Worm (Caenorhabditis elegans): ENCODE measurements around the gene K02E10.5.

Gene K02E10.5

DNA sequence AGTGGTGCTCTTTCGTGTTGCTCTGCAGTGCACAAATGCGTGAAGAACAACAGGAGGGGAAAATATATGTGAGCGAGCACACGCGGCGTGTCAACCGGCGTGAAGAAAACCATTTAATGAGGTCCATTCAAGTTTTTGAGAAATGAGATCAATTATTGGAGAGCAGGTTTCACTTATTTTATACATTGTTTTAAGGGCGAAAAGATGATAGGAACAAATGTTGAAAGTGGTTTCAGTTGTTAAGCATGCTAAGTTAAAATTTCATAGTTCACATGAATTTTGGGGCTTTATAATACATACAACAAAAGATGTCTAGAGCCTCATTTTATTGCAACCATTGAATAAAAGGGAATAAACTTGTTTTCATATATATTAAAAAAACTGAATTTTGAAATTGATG is at the start of gene K02E10.5:
Gene K02E10.5, minus strand, starts transcription at position 101 of the 400 bp plus-strand sequence.
- TF ChIP-seq unc-3 (GFP tag; conservative IDR thresholded peaks at IDR 0.05) (no peak), unc-3 (tag; optimal IDR thresholded peaks at IDR 0.05) (no peak), rnt-1 (tag; optimal IDR thresholded peaks at IDR 0.05) (no peak), nhr-232 (tag; optimal IDR thresholded peaks at IDR 0.05) (no peak)

DNA sequence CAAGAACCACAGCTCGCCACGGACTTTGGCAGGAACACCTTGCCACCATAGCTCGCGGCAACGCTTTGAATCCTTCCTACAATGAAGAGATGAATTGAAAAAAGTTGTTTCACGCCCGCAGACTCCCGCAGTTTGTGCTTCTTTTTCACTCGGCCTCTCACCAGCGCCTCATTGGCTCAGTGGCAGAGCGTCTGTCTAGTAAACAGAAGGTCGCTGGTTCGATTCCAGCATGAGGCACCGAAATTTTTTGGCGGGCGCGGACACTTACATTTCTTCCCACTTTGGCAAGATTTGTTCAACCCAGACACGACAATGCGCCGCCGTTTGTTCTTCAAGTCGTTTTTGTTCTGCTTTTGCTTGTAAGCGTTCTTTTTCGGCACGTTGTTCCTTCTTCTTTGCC is 49.2 kb upstream of the K02E10.5 start:
- TF ChIP-seq ceh-6 (GFP tag; optimal IDR thresholded peaks at IDR 0.05) (peak; percentile 10), fax-1 (tag; optimal IDR thresholded peaks at IDR 0.05) (no peak), pax-1 (tag; optimal IDR thresholded peaks at IDR 0.05) (no peak), ceh-14 (tag; optimal IDR thresholded peaks at IDR 0.05) (peak; percentile 12), ceh-31 (tag; optimal IDR thresholded peaks at IDR 0.05) (peak; percentile 7), elt-2 (tag; optimal IDR thresholded peaks at IDR 0.05) (no peak), ceh-45 (GFP tag; IDR thresholded peaks at IDR 0.05) (peak; percentile 29; the same call in 1 of the 2 replicates), syd-9 (tag; optimal IDR thresholded peaks at IDR 0.05) (peak; percentile 11), odd-2 (tag; optimal IDR thresholded peaks at IDR 0.05) (no peak), ceh-18 (tag; optimal IDR thresholded peaks at IDR 0.05) (peak; percentile 18)

DNA sequence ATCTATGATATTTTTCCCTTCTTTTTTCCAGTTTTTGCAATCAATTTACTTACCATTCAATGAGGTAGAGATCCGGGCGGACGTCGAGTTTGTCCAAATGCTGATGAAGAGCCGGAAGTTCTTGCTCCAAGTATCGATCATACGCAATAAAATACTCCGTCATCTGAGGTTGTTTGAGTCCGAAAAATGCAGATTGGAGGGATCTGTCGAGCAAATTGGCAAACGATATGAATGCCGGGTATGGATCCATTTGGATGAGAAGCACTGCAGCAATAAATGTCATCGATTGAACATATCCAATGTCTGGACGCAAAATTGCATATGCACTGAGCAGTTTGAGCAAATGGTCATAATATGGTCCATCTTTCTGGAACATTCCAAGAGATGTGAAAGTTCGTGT is 48.5 kb upstream of the K02E10.5 start:
- no peak for TF ChIP-seq ceh-14 (tag; optimal IDR thresholded peaks at IDR 0.05)
- no peak for TF ChIP-seq fax-1 (tag; optimal IDR thresholded peaks at IDR 0.05)
- TF ChIP-seq ceh-34 (tag; optimal IDR thresholded peaks at IDR 0.05): no peak
- no peak for TF ChIP-seq pros-1 (tag; optimal IDR thresholded peaks at IDR 0.05)
- no peak for TF ChIP-seq Y22D7AL.16 (tag; optimal IDR thresholded peaks at IDR 0.05)
- no peak for TF ChIP-seq ceh-31 (tag; optimal IDR thresholded peaks at IDR 0.05)
- no peak for TF ChIP-seq nhr-11 (tag; optimal IDR thresholded peaks at IDR 0.05)

DNA sequence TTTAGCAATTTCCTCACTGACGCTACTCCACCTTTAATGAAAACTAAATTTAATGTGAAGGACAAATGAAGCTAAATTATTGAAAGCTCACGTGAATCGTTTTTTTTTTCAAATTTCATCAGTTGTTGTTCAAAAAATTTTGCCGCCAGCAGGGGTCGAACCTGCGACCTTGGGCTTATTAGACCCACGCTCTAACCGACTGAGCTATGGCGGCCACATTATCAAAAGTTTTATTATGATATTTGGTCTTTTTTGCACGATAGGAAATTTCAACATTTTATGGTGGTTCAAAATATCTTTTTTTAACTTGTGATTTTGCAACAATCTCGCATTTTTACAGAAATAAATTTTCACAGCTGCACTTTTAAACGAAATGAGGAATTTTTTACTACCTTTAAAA is 47.4 kb upstream of the K02E10.5 start:
- no peak for TF ChIP-seq elt-4 (tag; optimal IDR thresholded peaks at IDR 0.05)
- TF ChIP-seq pag-3 (tag; optimal IDR thresholded peaks at IDR 0.05; ENCODE audit: borderline replicate concordance): no peak
- TF ChIP-seq npax-4 (tag; optimal IDR thresholded peaks at IDR 0.05): no peak
- no peak for TF ChIP-seq ceh-24 (tag; optimal IDR thresholded peaks at IDR 0.05)
- TF ChIP-seq nhr-232 (tag; optimal IDR thresholded peaks at IDR 0.05): no peak
- no peak for TF ChIP-seq Y22D7AL.16 (tag; optimal IDR thresholded peaks at IDR 0.05)
- no peak for TF ChIP-seq lin-11 (tag; optimal IDR thresholded peaks at IDR 0.05)
- no peak for TF ChIP-seq eyg-1 (tag; optimal IDR thresholded peaks at IDR 0.05)
- no peak for TF ChIP-seq ceh-34 (tag; optimal IDR thresholded peaks at IDR 0.05)
- no peak for TF ChIP-seq hlh-15 (tag; optimal IDR thresholded peaks at IDR 0.05)
- TF ChIP-seq fkh-6 (tag; optimal IDR thresholded peaks at IDR 0.05): no peak
- TF ChIP-seq ceh-6 (GFP tag; optimal IDR thresholded peaks at IDR 0.05): no peak
- no peak for TF ChIP-seq unc-86 (tag; optimal IDR thresholded peaks at IDR 0.05)
- no peak for TF ChIP-seq mec-3 (tag; optimal IDR thresholded peaks at IDR 0.05; ENCODE audit: borderline replicate concordance)

DNA sequence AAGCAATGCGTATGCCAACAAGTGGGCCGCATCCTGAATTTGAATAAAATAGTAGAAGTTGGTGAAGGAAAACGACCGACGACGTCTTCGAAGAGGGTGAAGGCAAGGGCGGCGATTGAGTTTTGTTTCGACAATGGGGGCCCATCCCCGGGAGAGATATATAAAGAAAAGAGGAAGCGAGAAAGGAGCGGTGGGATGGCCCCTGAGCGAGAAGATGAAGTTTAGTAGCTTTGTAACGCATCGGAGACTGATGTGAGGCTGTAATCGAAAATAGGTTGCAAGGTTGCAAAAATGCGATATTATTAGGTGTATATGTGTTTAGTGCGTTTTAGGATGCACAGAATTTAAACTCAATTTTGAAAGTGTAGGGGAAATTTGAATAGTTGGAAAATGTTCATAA is 43.9 kb upstream of the K02E10.5 start:
- TF ChIP-seq unc-42 (tag; optimal IDR thresholded peaks at IDR 0.05) (peak; percentile 68), ttx-3 (tag; optimal IDR thresholded peaks at IDR 0.05) (no peak)

DNA sequence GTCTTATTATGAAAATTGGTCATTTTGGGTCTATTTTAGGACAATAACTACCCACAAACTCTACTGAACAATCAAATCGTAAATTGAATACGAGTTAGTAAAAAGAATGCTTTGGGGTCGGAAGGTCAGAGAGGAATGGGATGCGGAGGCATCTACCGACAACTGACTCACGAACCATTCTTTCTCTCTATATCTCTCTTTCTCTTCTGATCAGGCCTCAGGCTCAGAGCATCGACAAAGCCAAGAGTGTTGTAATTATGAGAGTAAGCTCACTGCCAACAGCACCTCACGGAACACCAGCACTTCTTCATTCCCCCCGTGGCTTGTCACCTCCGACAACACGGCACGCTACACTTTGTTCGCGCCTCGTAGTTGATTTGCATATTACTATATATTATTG is 41.7 kb upstream of the K02E10.5 start:
- TF ChIP-seq hlh-13 (GFP tag; optimal IDR thresholded peaks at IDR 0.05) (no peak), nhr-11 (tag; optimal IDR thresholded peaks at IDR 0.05) (no peak), rnt-1 (tag; optimal IDR thresholded peaks at IDR 0.05) (peak; percentile 36), ceh-2 (tag; optimal IDR thresholded peaks at IDR 0.05) (no peak), hlh-30 (tag; optimal IDR thresholded peaks at IDR 0.05; ENCODE audit: insufficient read depth) (no peak), unc-55 (GFP tag; optimal IDR thresholded peaks at IDR 0.05) (peak; percentile 43)
